Worm (Caenorhabditis elegans) whole organism, L2 larva: ENCODE results near the gene C02B8.12.

Experiments used
- C34F6.9 ChIP-seq: fragments of 150-350 bp; optimal IDR thresholded peaks from 2 replicates; lab custom pipeline; 2014; ENCODE audit warnings: missing biosample characterization, missing genetic modification characterization
- F13H6.1 ChIP-seq: sonication (generic microtip); optimal IDR thresholded peaks from 2 replicates; lab custom pipeline; 2016; ENCODE audit warnings: missing genetic modification characterization, missing compliant biosample characterization
- Y55F3AM.14 ChIP-seq: fragments of 200-800 bp; sonication (Bioruptor generic); optimal IDR thresholded peaks from 2 replicates; lab custom pipeline; 2018; ENCODE audit warnings: mild to moderate bottlenecking, missing genetic modification characterization, missing compliant biosample characterization
- alr-1 ChIP-seq: fragments of 150-350 bp; optimal IDR thresholded peaks from 2 replicates; lab custom pipeline; 2014; ENCODE audit warnings: missing biosample characterization, missing genetic modification characterization
- ama-1 ChIP-seq: fragments of 150-350 bp; optimal IDR thresholded peaks from 2 replicates; lab custom pipeline; 2018; ENCODE audit warnings: inconsistent platforms
- blmp-1 ChIP-seq: sonication (generic microtip); optimal IDR thresholded peaks from 2 replicates; lab custom pipeline; 2017; ENCODE audit warnings: missing genetic modification characterization, mild to moderate bottlenecking, missing compliant biosample characterization, antibody characterized with exemption, moderate library complexity; ENCODE audit not compliant: insufficient read depth
- ceh-82 ChIP-seq: fragments of 150-350 bp; optimal IDR thresholded peaks from 2 replicates; lab custom pipeline; 2014; ENCODE audit warnings: missing biosample characterization, missing genetic modification characterization
- crh-2 ChIP-seq: sonication (generic microtip); optimal IDR thresholded peaks from 2 replicates; lab custom pipeline; 2017; ENCODE audit warnings: missing biosample characterization, missing genetic modification characterization
- dmd-4 ChIP-seq: sonication (generic microtip); optimal IDR thresholded peaks from 2 replicates; lab custom pipeline; 2017; ENCODE audit warnings: missing biosample characterization, missing genetic modification characterization
- egl-27 ChIP-seq: sonication (generic microtip); optimal IDR thresholded peaks from 3 replicates; lab custom pipeline; 2017; ENCODE audit warnings: missing biosample characterization, missing genetic modification reagents, missing genetic modification characterization
- elt-1 ChIP-seq: fragments of 150-350 bp; optimal IDR thresholded peaks from 2 replicates; lab custom pipeline; 2014; ENCODE audit warnings: missing biosample characterization, missing genetic modification characterization
- fos-1 ChIP-seq: fragments of 150-350 bp; optimal IDR thresholded peaks from 2 replicates; lab custom pipeline; 2014; ENCODE audit warnings: missing biosample characterization, missing genetic modification characterization
- gmeb-1 ChIP-seq: fragments of 150-350 bp; optimal IDR thresholded peaks from 2 replicates; lab custom pipeline; 2014; ENCODE audit warnings: missing biosample characterization, missing genetic modification characterization
- lin-11 ChIP-seq: fragments of 150-350 bp; sonication (generic microtip); optimal IDR thresholded peaks from 2 replicates; lab custom pipeline; 2014; ENCODE audit warnings: missing biosample characterization, missing genetic modification characterization, inconsistent platforms, mixed read lengths
- lin-13 ChIP-seq: fragments of 150-350 bp; optimal IDR thresholded peaks from 2 replicates; lab custom pipeline; 2014; ENCODE audit warnings: missing biosample characterization, missing genetic modification reagents, missing genetic modification characterization
- lin-39 ChIP-seq: fragments of 150-350 bp; optimal IDR thresholded peaks from 2 replicates; lab custom pipeline; 2014; ENCODE audit warnings: missing biosample characterization, missing genetic modification reagents, missing genetic modification characterization
- mab-5 ChIP-seq: fragments of 150-350 bp; optimal IDR thresholded peaks from 2 replicates; lab custom pipeline; 2014; ENCODE audit warnings: missing biosample characterization, missing genetic modification characterization
- mdl-1 ChIP-seq, 2 experiments: fragments of 150-350 bp in 1 of 2; sonication (generic microtip) in 1 of 2; optimal IDR thresholded peaks; 2 replicates each; lab custom pipeline; 2017; ENCODE audit warnings: missing biosample characterization in 2 of 2, missing genetic modification characterization in 2 of 2
- nhr-11 ChIP-seq: fragments of 150-350 bp; optimal IDR thresholded peaks from 2 replicates; lab custom pipeline; 2014; ENCODE audit warnings: missing biosample characterization, missing genetic modification characterization
- nhr-129 ChIP-seq: fragments of 150-350 bp; optimal IDR thresholded peaks from 2 replicates; lab custom pipeline; 2014; ENCODE audit warnings: missing biosample characterization, missing genetic modification characterization
- nhr-21 ChIP-seq: fragments of 150-350 bp; optimal IDR thresholded peaks from 2 replicates; lab custom pipeline; 2014; ENCODE audit warnings: missing biosample characterization, missing genetic modification characterization
- nhr-23 ChIP-seq: fragments of 150-350 bp; optimal IDR thresholded peaks from 2 replicates; lab custom pipeline; 2014; ENCODE audit warnings: missing biosample characterization, missing genetic modification reagents, missing genetic modification characterization
- nhr-237 ChIP-seq: fragments of 150-350 bp; optimal IDR thresholded peaks from 2 replicates; lab custom pipeline; 2014; ENCODE audit warnings: missing biosample characterization, missing genetic modification characterization
- nhr-25 ChIP-seq: fragments of 150-350 bp; sonication (generic microtip); optimal IDR thresholded peaks from 3 replicates; lab custom pipeline; 2014; ENCODE audit warnings: missing biosample characterization, missing genetic modification characterization
- nhr-6 ChIP-seq: fragments of 150-350 bp; optimal IDR thresholded peaks from 2 replicates; lab custom pipeline; 2014; ENCODE audit warnings: missing biosample characterization, missing genetic modification characterization
- peb-1 ChIP-seq: fragments of 150-350 bp; optimal IDR thresholded peaks from 2 replicates; lab custom pipeline; 2014; ENCODE audit warnings: missing biosample characterization, missing genetic modification characterization
- sem-4 ChIP-seq: fragments of 150-350 bp; optimal IDR thresholded peaks from 2 replicates; lab custom pipeline; 2014; ENCODE audit warnings: missing biosample characterization, missing genetic modification reagents, missing genetic modification characterization
- skn-1 ChIP-seq: sonication (generic microtip); optimal IDR thresholded peaks from 2 replicates; lab custom pipeline; 2017; ENCODE audit warnings: missing biosample characterization, missing genetic modification characterization
- sma-3 ChIP-seq: sonication (generic microtip); optimal IDR thresholded peaks from 2 replicates; lab custom pipeline; 2016; ENCODE audit warnings: missing genetic modification reagents, missing genetic modification characterization, missing compliant biosample characterization
- sma-9 ChIP-seq, 2 experiments: fragments of 150-350 bp in 1 of 2; sonication (generic microtip) in 1 of 2; optimal IDR thresholded peaks; 2 replicates each; lab custom pipeline; 2014 to 2016; ENCODE audit warnings: missing genetic modification characterization in 2 of 2, mild to moderate bottlenecking in 1 of 2, missing biosample characterization in 1 of 2, missing compliant biosample characterization in 1 of 2, missing genetic modification reagents in 1 of 2, moderate library complexity in 1 of 2
- snpc-4 ChIP-seq: fragments of 150-350 bp; optimal IDR thresholded peaks from 2 replicates; lab custom pipeline; 2014; ENCODE audit warnings: missing biosample characterization, missing genetic modification characterization
- unc-39 ChIP-seq: fragments of 150-350 bp; optimal IDR thresholded peaks from 2 replicates; lab custom pipeline; 2014; ENCODE audit warnings: missing biosample characterization, missing genetic modification characterization
- unc-55 ChIP-seq: fragments of 150-350 bp; sonication (generic microtip); optimal IDR thresholded peaks from 3 replicates; lab custom pipeline; 2014; ENCODE audit warnings: missing biosample characterization, missing genetic modification reagents, missing genetic modification characterization
- unc-62 ChIP-seq: fragments of 150-350 bp; optimal IDR thresholded peaks from 2 replicates; lab custom pipeline; 2014; ENCODE audit warnings: missing biosample characterization, missing genetic modification reagents, missing genetic modification characterization
- zag-1 ChIP-seq: fragments of 150-350 bp; optimal IDR thresholded peaks from 2 replicates; lab custom pipeline; 2014; ENCODE audit warnings: missing biosample characterization, missing genetic modification characterization
- ztf-1 ChIP-seq: fragments of 200-800 bp; sonication (Bioruptor generic); conservative IDR thresholded peaks from 2 replicates; pipeline ENCODE4 v1.3.6; 2022; ENCODE audit warnings: missing genetic modification characterization, missing compliant biosample characterization
- ztf-4 ChIP-seq: fragments of 150-350 bp; optimal IDR thresholded peaks from 2 replicates; lab custom pipeline; 2014; ENCODE audit warnings: missing biosample characterization, missing genetic modification characterization

The C02B8.12 gene

DNA sequence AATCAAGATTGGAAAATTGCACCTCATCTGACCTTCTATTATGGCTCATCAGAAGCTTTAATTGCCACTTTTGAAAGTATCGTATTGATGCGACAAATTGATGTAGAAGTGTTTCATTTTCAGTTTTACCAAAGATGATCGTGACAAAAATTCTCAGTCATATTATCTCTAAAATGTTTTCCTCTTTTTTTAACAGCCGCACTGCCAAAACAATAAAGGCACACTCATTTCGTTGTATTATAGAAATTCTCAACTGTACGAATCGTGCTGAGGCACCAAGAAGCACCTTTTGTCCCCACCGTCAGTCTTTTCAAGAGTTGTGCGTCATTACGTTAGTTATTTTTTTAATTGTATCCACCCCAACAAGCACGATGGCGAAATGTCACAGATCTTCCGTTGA, 15.2 kb downstream of the C02B8.12 start, which contains the start of gene K07E3.9:
TSS of gene K07E3.9 (plus strand) at position 301 of the 400 bp plus-strand sequence.
- TF ChIP-seq unc-39 (tag; lab: Kevin White, UChicago) (no peak), sma-3 (GFP tag; lab: Kevin White, UChicago) (no peak), ztf-1 (GFP tag; lab: Robert Waterston, UW) (no peak), lin-11 (tag; lab: Kevin White, UChicago) (no peak)

DNA sequence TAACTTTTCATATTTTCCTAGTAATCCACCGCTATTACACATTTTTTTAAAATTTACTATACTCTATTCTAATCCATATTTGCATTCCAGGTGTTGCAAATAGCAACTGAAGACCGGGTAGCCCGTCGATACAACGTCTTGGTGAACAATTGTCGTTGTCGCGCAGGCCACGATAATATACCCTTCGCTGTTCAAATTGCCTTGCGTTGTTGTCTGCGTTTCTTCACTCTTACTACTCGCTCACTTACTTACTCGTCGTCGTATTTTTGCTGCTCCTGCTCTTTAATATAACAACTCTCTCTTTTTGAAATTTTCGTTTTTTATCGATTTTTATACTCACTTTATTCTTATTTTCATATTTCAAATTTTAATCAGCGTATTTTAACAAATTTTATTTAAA, 19.3 kb downstream of the C02B8.12 start, which contains the start of gene K07E3.2:
TSS of gene K07E3.2 (plus strand) at position 400 of the 400 bp plus-strand sequence.
- TF ChIP-seq nhr-25 (tag; lab: Kevin White, UChicago) (peak; percentile 5), nhr-6 (no peak), alr-1 (tag; lab: Kevin White, UChicago) (no peak), unc-62 (GFP tag; lab: Kevin White, UChicago) (no peak), lin-39 (no peak), elt-1 (no peak), ceh-82 (tag; lab: Kevin White, UChicago) (no peak), egl-27 (tag; lab: Kevin White, UChicago) (no peak), mab-5 (no peak), F13H6.1 (no peak), blmp-1 (tag; lab: Kevin White, UChicago) (no peak), ama-1 (lab: Kevin White, UChicago) (no peak), C34F6.9 (no peak), gmeb-1 (tag; lab: Kevin White, UChicago) (no peak), crh-2 (tag; lab: Kevin White, UChicago) (peak; percentile 34), sem-4 (tag; lab: Kevin White, UChicago) (no peak), sma-9 (GFP tag; optimal IDR thresholded peaks at IDR 0.05; lab: Kevin White, UChicago) (no peak), sma-9 (tag; optimal IDR thresholded peaks at IDR 0.05; lab: Kevin White, UChicago) (no peak), fos-1 (tag; lab: Kevin White, UChicago) (no peak), nhr-237 (tag; lab: Kevin White, UChicago) (no peak), sma-3 (GFP tag; lab: Kevin White, UChicago) (no peak), unc-39 (tag; lab: Kevin White, UChicago) (no peak), nhr-21 (peak; percentile 23), peb-1 (tag; lab: Kevin White, UChicago) (no peak), snpc-4 (no peak), zag-1 (tag; lab: Kevin White, UChicago) (no peak), lin-13 (GFP tag; lab: Kevin White, UChicago) (no peak), nhr-11 (tag; lab: Kevin White, UChicago) (no peak), nhr-23 (tag; lab: Kevin White, UChicago) (no peak), unc-55 (GFP tag; lab: Kevin White, UChicago) (no peak), nhr-129 (tag; lab: Kevin White, UChicago) (no peak), lin-11 (tag; lab: Kevin White, UChicago) (peak; percentile 2), Y55F3AM.14 (GFP tag; lab: Kevin White, UChicago) (no peak), ztf-4 (no peak)

DNA sequence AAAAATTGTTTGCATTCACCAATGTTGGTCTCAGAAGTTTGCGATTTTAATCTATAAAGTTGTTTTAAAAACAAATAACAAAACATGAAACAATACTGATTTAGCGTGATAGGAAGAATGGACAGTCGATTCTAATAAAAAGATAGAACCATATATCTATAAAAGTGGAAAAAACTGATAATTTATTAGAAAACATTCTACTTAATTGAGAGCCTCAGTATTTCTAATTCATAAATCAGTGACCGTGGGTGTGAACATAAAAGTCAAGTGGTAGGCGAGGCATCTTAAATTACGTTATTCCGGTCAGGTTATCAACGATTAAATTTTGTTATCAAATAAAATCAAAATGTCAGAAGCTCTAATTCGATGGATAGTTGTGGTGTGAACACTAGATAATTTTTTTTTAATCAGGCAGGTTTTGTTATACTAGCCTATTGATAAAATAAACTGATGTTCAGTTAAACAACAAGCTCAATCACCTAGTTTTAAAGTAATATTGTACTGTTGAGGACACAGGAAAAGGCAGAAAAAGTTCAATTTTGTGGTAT, 24.3 kb downstream of the C02B8.12 start, which contains the start of gene catp-5:
TSS of gene catp-5 (minus strand) at position 51 of the 548 bp plus-strand sequence.
- TF ChIP-seq fos-1 (tag; lab: Kevin White, UChicago) (peak; percentile 40), mdl-1 (tag; optimal IDR thresholded peaks at IDR 0.05; lab: Kevin White, UChicago) (no peak)

DNA sequence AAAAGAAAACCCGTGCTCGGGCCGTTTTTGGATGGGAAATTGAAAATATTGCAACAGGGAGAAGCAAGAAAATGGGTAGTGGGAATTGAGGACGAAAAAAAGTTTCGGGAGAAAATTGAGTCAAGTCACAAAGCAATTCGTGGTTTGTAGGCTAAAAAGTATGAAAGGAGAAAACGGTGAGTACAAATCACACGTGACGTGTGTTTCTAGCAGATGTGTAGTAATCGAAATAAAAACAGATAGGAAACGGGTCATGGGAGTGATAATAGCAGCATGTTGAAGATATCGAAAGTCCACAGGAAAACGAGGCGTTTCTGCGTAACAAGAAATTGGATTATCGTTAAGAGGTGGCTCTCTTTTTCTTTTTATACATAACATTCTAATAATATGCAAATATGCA, 33.3 kb downstream of the C02B8.12 start:
- TF ChIP-seq blmp-1 (tag; lab: Kevin White, UChicago) (peak; percentile 8), ama-1 (lab: Kevin White, UChicago) (no peak), nhr-129 (tag; lab: Kevin White, UChicago) (peak; percentile 58), dmd-4 (no peak), sma-9 (GFP tag; optimal IDR thresholded peaks at IDR 0.05; lab: Kevin White, UChicago) (peak; percentile 90), sma-9 (tag; optimal IDR thresholded peaks at IDR 0.05; lab: Kevin White, UChicago) (no peak), F13H6.1 (no peak), unc-39 (tag; lab: Kevin White, UChicago) (no peak), nhr-6 (peak; percentile 16), lin-39 (no peak), unc-55 (GFP tag; lab: Kevin White, UChicago) (no peak), mdl-1 (tag; optimal IDR thresholded peaks at IDR 0.05; lab: Kevin White, UChicago) (peak in 1 of 2 experiments; percentile 40), C34F6.9 (peak; percentile 17), skn-1 (tag; lab: Kevin White, UChicago) (no peak), sem-4 (tag; lab: Kevin White, UChicago) (no peak), lin-11 (tag; lab: Kevin White, UChicago) (no peak), crh-2 (tag; lab: Kevin White, UChicago) (peak; percentile 28), nhr-25 (tag; lab: Kevin White, UChicago) (no peak), nhr-21 (peak; percentile 68)
